Fruit fly (Drosophila melanogaster): ENCODE data around the gene CG31036.

dm6 chr3R:29914246-29914645, 6.3 kb downstream of the CG31036 start, which contains the start of gene Capa:
- TF ChIP-seq Snoo (tag; optimal IDR thresholded peaks at IDR 0.05) (no peak), CG4496 (GFP tag; IDR thresholded peaks at IDR 0.05) (no peak), EcR (GFP tag; optimal IDR thresholded peaks at IDR 0.05) (no peak), CG9948 (tag; optimal IDR thresholded peaks at IDR 0.05) (no peak), CG32121 (GFP tag; IDR thresholded peaks at IDR 0.05) (no peak), fd96Ca (GFP tag; IDR thresholded peaks at IDR 0.05) (no peak), CG13204 (GFP tag; optimal IDR thresholded peaks at IDR 0.05) (no peak), rn (GFP tag; IDR thresholded peaks at IDR 0.05) (no peak), D1 (tag; optimal IDR thresholded peaks at IDR 0.05) (no peak), gl (tag; optimal IDR thresholded peaks at IDR 0.05) (no peak), CG8159 (tag; optimal IDR thresholded peaks at IDR 0.05) (no peak), CG14655 (GFP tag; optimal IDR thresholded peaks at IDR 0.05) (no peak), CG8301 (tag; optimal IDR thresholded peaks at IDR 0.05) (no peak)
